Fruit fly (Drosophila melanogaster): Measurements from ENCODE around the gene HLH4C.

HLH4C gene

dm6 chrX:4679813-4680381 lies 32.7 kb upstream of the HLH4C start (continued):
- TF ChIP-seq ham (GFP tag; IDR thresholded peaks at IDR 0.05) (no peak), trem (tag; optimal IDR thresholded peaks at IDR 0.05) (no peak), dysf (GFP tag; IDR thresholded peaks at IDR 0.05) (0 out of 3 replicates have a peak, but pooled peaks have one; percentile 22), MESR4 (GFP tag; optimal IDR thresholded peaks at IDR 0.05) (no peak), ato (GFP tag; IDR thresholded peaks at IDR 0.05; ENCODE audit: partially characterized antibody) (no peak), CG16863 (GFP tag; optimal IDR thresholded peaks at IDR 0.05) (peak; percentile 61), CG10959 (GFP tag; IDR thresholded peaks at IDR 0.05) (no peak), CG10979 (tag; optimal IDR thresholded peaks at IDR 0.05) (peak; percentile 51), CG10321 (GFP tag; IDR thresholded peaks at IDR 0.05) (no peak), Doc2 (GFP tag; IDR thresholded peaks at IDR 0.05) (no peak), cwo (GFP tag; optimal IDR thresholded peaks at IDR 0.05) (peak; percentile 24), CG17359 (tag; optimal IDR thresholded peaks at IDR 0.05) (peak; percentile 61), CG30020 (tag; optimal IDR thresholded peaks at IDR 0.05) (no peak), Dll (GFP tag; IDR thresholded peaks at IDR 0.05; ENCODE audit: partially characterized antibody) (no peak), CG9215 (GFP tag; IDR thresholded peaks at IDR 0.05) (no peak), Atf6 (GFP tag; IDR thresholded peaks at IDR 0.05) (peak; percentile 69), gt (GFP tag; IDR thresholded peaks at IDR 0.05) (no peak), pfk (GFP tag; optimal IDR thresholded peaks at IDR 0.05) (no peak), CG18262 (tag; optimal IDR thresholded peaks at IDR 0.05) (peak; percentile 57), CG4282 (GFP tag; optimal IDR thresholded peaks at IDR 0.05) (no peak), CG13894 (tag; optimal IDR thresholded peaks at IDR 0.05) (no peak), CG11723 (GFP tag; optimal IDR thresholded peaks at IDR 0.05) (peak; percentile 7), CG7786 (GFP tag; optimal IDR thresholded peaks at IDR 0.05) (peak; percentile 35), mld (GFP tag; IDR thresholded peaks at IDR 0.05; ENCODE audit: partially characterized antibody) (no peak), chinmo (GFP tag; IDR thresholded peaks at IDR 0.05; ENCODE audit: partially characterized antibody) (no peak), Gsc (GFP tag; IDR thresholded peaks at IDR 0.05) (no peak), zen (tag; optimal IDR thresholded peaks at IDR 0.05) (no peak), CG10462 (GFP tag; optimal IDR thresholded peaks at IDR 0.05) (peak; percentile 50), slp2 (GFP tag; optimal IDR thresholded peaks at IDR 0.05) (peak; percentile 23), sqz (GFP tag; optimal IDR thresholded peaks at IDR 0.05) (no peak), tap (tag; optimal IDR thresholded peaks at IDR 0.05) (peak; percentile 25), CG33557 (GFP tag; optimal IDR thresholded peaks at IDR 0.05) (no peak), CG6683 (GFP tag; optimal IDR thresholded peaks at IDR 0.05) (no peak), CG8388 (GFP tag; optimal IDR thresholded peaks at IDR 0.05) (peak; percentile 53), CHES-1-like (GFP tag; optimal IDR thresholded peaks at IDR 0.05) (peak; percentile 33), CG6791 (GFP tag; IDR thresholded peaks at IDR 0.05; ENCODE audit: partially characterized antibody) (no peak), B-H1 (GFP tag; IDR thresholded peaks at IDR 0.05) (peak; percentile 57; the same call in 2 of the 3 replicates), dmrt99B (tag; optimal IDR thresholded peaks at IDR 0.05) (peak; percentile 59), pan (optimal IDR thresholded peaks at IDR 0.05) (no peak), pan (GFP tag; optimal IDR thresholded peaks at IDR 0.05 in 1 of 2, IDR thresholded peaks at IDR 0.05 in 1 of 2) (peak in 1 of 2 experiments; percentile 69), gcm (GFP tag; optimal IDR thresholded peaks at IDR 0.05) (peak; percentile 3), CG7556 (GFP tag; optimal IDR thresholded peaks at IDR 0.05) (peak; percentile 50), Side (GFP tag; optimal IDR thresholded peaks at IDR 0.05) (peak; percentile 36), CG13296 (GFP tag; optimal IDR thresholded peaks at IDR 0.05) (no peak), az2 (GFP tag; optimal IDR thresholded peaks at IDR 0.05) (peak; percentile 40), CG13424 (tag; optimal IDR thresholded peaks at IDR 0.05) (peak; percentile 68), Hr78 (GFP tag; optimal IDR thresholded peaks at IDR 0.05) (no peak), ro (GFP tag; IDR thresholded peaks at IDR 0.05) (no peak), CG12071 (GFP tag; optimal IDR thresholded peaks at IDR 0.05) (peak; percentile 17), Myb (GFP tag; optimal IDR thresholded peaks at IDR 0.05) (peak; percentile 73)

All from whole organism, embryonic.